Worm (Caenorhabditis elegans) whole organism, young adult: ENCODE results near the gene nspc-9.

Experiments
- B0019.2 ChIP-seq: fragments of 200-800 bp; sonication (Bioruptor generic); conservative IDR thresholded peaks from 2 replicates; pipeline ENCODE4 v1.3.6; 2022; ENCODE audit warnings: missing genetic modification reagents, missing genetic modification characterization, missing compliant biosample characterization
- B0035.1 ChIP-seq: sonication (generic microtip); optimal IDR thresholded peaks from 2 replicates; lab custom pipeline; 2016; ENCODE audit warnings: missing genetic modification characterization, mild to moderate bottlenecking, missing compliant biosample characterization, missing genotype, missing genetic modification reagents
- F55B11.4 ChIP-seq: sonication (generic microtip); optimal IDR thresholded peaks from 2 replicates; lab custom pipeline; 2016; ENCODE audit warnings: missing compliant biosample characterization, missing genetic modification characterization, borderline replicate concordance; ENCODE audit not compliant: insufficient read depth
- F57C9.4 ChIP-seq: sonication (generic microtip); optimal IDR thresholded peaks from 2 replicates; lab custom pipeline; 2017; ENCODE audit warnings: mild to moderate bottlenecking, missing genetic modification characterization, missing compliant biosample characterization
- K12H6.12 ChIP-seq: fragments of 200-800 bp; sonication (Bioruptor generic); optimal IDR thresholded peaks from 2 replicates; lab custom pipeline; 2018; ENCODE audit warnings: mild to moderate bottlenecking, missing genetic modification characterization, missing compliant biosample characterization
- Y67H2A.10 ChIP-seq: fragments of 200-800 bp; sonication (Bioruptor generic); conservative IDR thresholded peaks from 2 replicates; pipeline ENCODE4 v1.3.6; 2022; ENCODE audit warnings: missing genetic modification reagents, missing genetic modification characterization, missing compliant biosample characterization
- aptf-2 ChIP-seq: fragments of 200-800 bp; sonication (Bioruptor generic); conservative IDR thresholded peaks from 2 replicates; pipeline ENCODE4 v1.3.6; 2022; ENCODE audit warnings: missing genetic modification reagents, missing genetic modification characterization, missing compliant biosample characterization
- aptf-3 ChIP-seq: fragments of 200-800 bp; sonication (Bioruptor generic); IDR thresholded peaks from 2 replicates; pipeline ENCODE4 v1.3.6; 2022; ENCODE audit warnings: missing genetic modification characterization, missing compliant biosample characterization
- attf-5 ChIP-seq: fragments of 200-800 bp; sonication (Bioruptor generic); optimal IDR thresholded peaks from 2 replicates; lab custom pipeline; 2018; ENCODE audit warnings: mild to moderate bottlenecking, missing genetic modification characterization, missing compliant biosample characterization
- cebp-2 ChIP-seq: fragments of 200-800 bp; sonication (Bioruptor generic); IDR thresholded peaks from 2 replicates; pipeline ENCODE4 v1.3.6; 2022; ENCODE audit warnings: missing genetic modification characterization, missing compliant biosample characterization
- ceh-58 ChIP-seq: fragments of 200-800 bp; sonication (Bioruptor generic); IDR thresholded peaks from 2 replicates; pipeline ENCODE4 v1.3.6; 2022; ENCODE audit warnings: missing genetic modification characterization, missing compliant biosample characterization
- ceh-79 ChIP-seq: sonication (generic microtip); optimal IDR thresholded peaks from 2 replicates; lab custom pipeline; 2017; ENCODE audit warnings: mild to moderate bottlenecking, missing genetic modification characterization, missing compliant biosample characterization
- egl-18 ChIP-seq: fragments of 200-800 bp; sonication (Bioruptor generic); IDR thresholded peaks from 2 replicates; pipeline ENCODE4 v1.3.6; 2022; ENCODE audit warnings: missing genetic modification reagents, missing genetic modification characterization, missing compliant biosample characterization
- ekl-4 ChIP-seq: fragments of 200-800 bp; sonication (Bioruptor generic); IDR thresholded peaks from 2 replicates; pipeline ENCODE4 v1.3.6; 2022; ENCODE audit warnings: missing genetic modification reagents, missing genetic modification characterization, missing compliant biosample characterization
- hlh-12 ChIP-seq: sonication (generic microtip); optimal IDR thresholded peaks from 2 replicates; lab custom pipeline; 2016; ENCODE audit warnings: missing genetic modification characterization, missing compliant biosample characterization
- hlh-26 ChIP-seq: fragments of 200-800 bp; sonication (Bioruptor generic); conservative IDR thresholded peaks from 2 replicates; pipeline ENCODE4 v1.3.6; 2022; ENCODE audit warnings: missing genetic modification reagents, missing genetic modification characterization, missing compliant biosample characterization
- hmg-20 ChIP-seq: fragments of 200-800 bp; sonication (Bioruptor generic); IDR thresholded peaks from 2 replicates; pipeline ENCODE4 v1.3.6; 2022; ENCODE audit warnings: missing genetic modification reagents, missing genetic modification characterization, missing compliant biosample characterization
- let-526 ChIP-seq: fragments of 200-800 bp; sonication (Bioruptor generic); IDR thresholded peaks from 2 replicates; pipeline ENCODE4 v1.3.6; 2022; ENCODE audit warnings: missing genetic modification reagents, missing genetic modification characterization, missing compliant biosample characterization
- lin-35 ChIP-seq, 3 experiments: fragments of 150-350 bp in 2 of 3; sonication (generic microtip) in 1 of 3; optimal IDR thresholded peaks; 2 replicates each; lab custom pipeline; 2014 to 2018; ENCODE audit warnings: missing biosample characterization in 3 of 3, missing genetic modification characterization in 3 of 3, missing genetic modification reagents in 3 of 3
- lsl-1 ChIP-seq: fragments of 200-800 bp; sonication (Bioruptor generic); optimal IDR thresholded peaks from 2 replicates; lab custom pipeline; 2018; ENCODE audit warnings: mild to moderate bottlenecking, missing genetic modification characterization, moderate library complexity, missing compliant biosample characterization
- madf-10 ChIP-seq: sonication (generic microtip); optimal IDR thresholded peaks from 2 replicates; lab custom pipeline; 2016; ENCODE audit warnings: mild to moderate bottlenecking, missing genetic modification characterization, missing compliant biosample characterization
- mes-4 ChIP-seq: sonication (generic microtip); optimal IDR thresholded peaks from 2 replicates; lab custom pipeline; 2016; ENCODE audit warnings: missing genotype, missing genetic modification characterization, missing compliant biosample characterization
- nfya-1 ChIP-seq: sonication (generic microtip); optimal IDR thresholded peaks from 2 replicates; lab custom pipeline; 2017; ENCODE audit warnings: antibody characterized with exemption, missing compliant biosample characterization, missing genetic modification characterization, borderline replicate concordance; ENCODE audit not compliant: insufficient read depth
- nhr-120 ChIP-seq: fragments of 200-800 bp; sonication (Bioruptor generic); IDR thresholded peaks from 2 replicates; pipeline ENCODE4 v1.3.6; 2022; ENCODE audit warnings: missing genetic modification characterization, missing compliant biosample characterization
- nhr-80 ChIP-seq: sonication (generic microtip); optimal IDR thresholded peaks from 2 replicates; lab custom pipeline; 2016; ENCODE audit warnings: missing genetic modification characterization, missing compliant biosample characterization
- pbrm-1 ChIP-seq: fragments of 200-800 bp; sonication (Bioruptor generic); IDR thresholded peaks from 2 replicates; pipeline ENCODE4 v1.3.6; 2022; ENCODE audit warnings: missing genetic modification reagents, missing genetic modification characterization, missing compliant biosample characterization
- pha-4 ChIP-seq: fragments of 150-350 bp; sonication (generic microtip); optimal IDR thresholded peaks from 2 replicates; lab custom pipeline; 2014; ENCODE audit warnings: missing biosample characterization, missing genetic modification reagents, missing genetic modification characterization
- sdz-38 ChIP-seq: sonication (generic microtip); optimal IDR thresholded peaks from 2 replicates; lab custom pipeline; 2016; ENCODE audit warnings: missing genotype, missing genetic modification characterization, missing compliant biosample characterization
- somi-1 ChIP-seq: fragments of 200-800 bp; sonication (Bioruptor generic); optimal IDR thresholded peaks from 2 replicates; lab custom pipeline; 2018; ENCODE audit warnings: mild to moderate bottlenecking, missing genetic modification characterization, missing compliant biosample characterization
- unc-130 ChIP-seq: sonication (generic microtip); optimal IDR thresholded peaks from 2 replicates; lab custom pipeline; 2016; ENCODE audit warnings: missing genetic modification reagents, missing genetic modification characterization, missing compliant biosample characterization
- unc-62 ChIP-seq: fragments of 150-350 bp; optimal IDR thresholded peaks from 2 replicates; lab custom pipeline; 2014; ENCODE audit warnings: missing biosample characterization, missing genetic modification reagents, missing genetic modification characterization
- ztf-22 ChIP-seq: fragments of 200-800 bp; sonication (Bioruptor generic); optimal IDR thresholded peaks from 2 replicates; lab custom pipeline; 2018; ENCODE audit warnings: mild to moderate bottlenecking, missing genetic modification characterization, moderate library complexity, missing compliant biosample characterization
- ztf-25 ChIP-seq: fragments of 200-800 bp; sonication (Bioruptor generic); IDR thresholded peaks from 2 replicates; pipeline ENCODE4 v1.3.6; 2022; ENCODE audit warnings: missing genetic modification reagents, missing genetic modification characterization, missing compliant biosample characterization
- ztf-3 ChIP-seq: fragments of 200-800 bp; sonication (Bioruptor generic); optimal IDR thresholded peaks from 2 replicates; lab custom pipeline; 2018; ENCODE audit warnings: mild to moderate bottlenecking, missing genetic modification characterization, missing compliant biosample characterization

nspc-9 gene

DNA sequence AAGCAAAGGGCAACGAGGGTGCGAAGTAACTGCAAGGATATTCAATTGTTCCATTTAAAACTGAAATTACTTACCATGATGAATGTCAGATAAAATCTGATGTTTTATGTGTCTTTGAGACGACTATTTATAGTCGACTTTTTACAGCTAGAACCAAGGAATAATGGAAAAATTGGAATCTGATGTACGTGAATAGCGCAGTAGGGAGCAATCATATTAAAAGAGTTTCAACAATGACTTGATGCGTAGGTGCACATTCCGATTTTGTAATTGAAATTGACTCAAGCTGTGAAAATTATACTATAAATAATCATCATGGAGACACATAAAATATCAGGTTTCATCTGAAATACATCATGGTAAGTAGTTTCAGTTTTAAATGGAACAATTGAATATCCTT lies at the start of gene nspc-9, which contains the start of gene nspc-10:
nspc-9 (minus strand) TSS at position 101 of the 400 bp plus-strand sequence.
nspc-10 (plus strand) TSS at position 331 of the 400 bp plus-strand sequence.
- TF ChIP-seq ztf-3 (GFP tag; lab: Kevin White, UChicago): no peak
- TF ChIP-seq F57C9.4 (tag; lab: Kevin White, UChicago): no peak
- TF ChIP-seq ztf-25: no peak
- TF ChIP-seq aptf-3 (GFP tag; lab: Robert Waterston, UW): no peak

DNA sequence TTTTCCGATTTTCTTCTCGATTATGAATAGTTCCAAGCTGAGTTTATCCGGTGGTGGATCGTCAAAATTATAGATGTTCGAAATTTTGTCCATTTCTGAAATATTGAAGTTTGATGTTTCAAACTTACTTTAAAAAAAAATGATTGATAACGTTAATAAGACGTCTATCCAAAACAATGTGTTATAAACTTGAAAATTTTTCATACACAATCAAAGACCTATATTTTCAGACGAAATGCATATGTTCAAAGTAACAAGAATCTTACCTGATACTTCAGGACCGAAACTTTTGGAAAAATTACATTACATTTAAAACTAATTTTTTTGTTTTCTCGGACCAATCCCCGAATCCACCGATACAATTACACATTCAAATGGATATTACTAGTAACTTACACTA lies 48.2 kb upstream of the nspc-9 start, which contains the start of gene nekl-3:
nekl-3 (minus strand) TSS at position 101 of the 400 bp plus-strand sequence.
- TF ChIP-seq cebp-2 (no peak), egl-18 (GFP tag; lab: Robert Waterston, UW) (no peak), attf-5 (GFP tag; lab: Kevin White, UChicago) (no peak), ztf-3 (GFP tag; lab: Kevin White, UChicago) (no peak), ceh-58 (GFP tag; lab: Robert Waterston, UW) (no peak), unc-62 (GFP tag; lab: Kevin White, UChicago) (no peak), madf-10 (tag; lab: Kevin White, UChicago) (no peak), lin-35 (GFP tag; optimal IDR thresholded peaks at IDR 0.05; lab: Kevin White, UChicago) (no peak), F55B11.4 (no peak), unc-130 (GFP tag; lab: Kevin White, UChicago) (no peak), mes-4 (tag; lab: Kevin White, UChicago) (no peak), ztf-22 (no peak), pha-4 (tag; lab: Kevin White, UChicago) (no peak)

DNA sequence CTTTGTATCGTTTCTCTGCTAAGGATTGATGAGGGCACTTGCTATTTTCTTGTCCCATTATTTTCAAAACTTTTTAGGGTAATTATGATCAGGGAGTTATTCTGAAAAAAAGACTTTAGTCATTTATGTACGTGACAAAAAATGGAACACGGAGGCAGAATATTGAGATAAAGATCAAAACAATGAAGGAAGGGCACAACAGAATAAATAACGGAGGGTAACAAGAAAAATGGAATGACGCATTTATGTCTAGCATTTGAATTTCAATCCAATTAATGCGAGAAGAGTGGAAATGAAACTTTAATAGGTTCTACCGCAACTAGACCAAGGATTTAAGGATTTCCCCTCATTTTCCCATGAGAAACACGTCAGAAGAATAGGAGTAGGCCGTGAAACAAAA lies 35.1 kb upstream of the nspc-9 start, which contains the start of gene glb-13:
glb-13 (minus strand) TSS at position 101 of the 400 bp plus-strand sequence.
- TF ChIP-seq madf-10 (tag; lab: Kevin White, UChicago): no peak
- no peak for TF ChIP-seq hlh-26 (GFP tag; lab: Robert Waterston, UW)
- TF ChIP-seq let-526 (GFP tag; lab: Robert Waterston, UW): no peak
- no peak for TF ChIP-seq pbrm-1
- no peak for TF ChIP-seq aptf-2 (GFP tag; lab: Robert Waterston, UW)
- no peak for TF ChIP-seq ztf-25
- TF ChIP-seq hmg-20 (GFP tag; lab: Robert Waterston, UW): no peak
- no peak for TF ChIP-seq ztf-3 (GFP tag; lab: Kevin White, UChicago)
- no peak for TF ChIP-seq lin-35 (GFP tag; optimal IDR thresholded peaks at IDR 0.05; lab: Kevin White, UChicago)
- no peak for TF ChIP-seq somi-1 (GFP tag; lab: Kevin White, UChicago)
- TF ChIP-seq nhr-80 (tag; lab: Kevin White, UChicago): no peak

DNA sequence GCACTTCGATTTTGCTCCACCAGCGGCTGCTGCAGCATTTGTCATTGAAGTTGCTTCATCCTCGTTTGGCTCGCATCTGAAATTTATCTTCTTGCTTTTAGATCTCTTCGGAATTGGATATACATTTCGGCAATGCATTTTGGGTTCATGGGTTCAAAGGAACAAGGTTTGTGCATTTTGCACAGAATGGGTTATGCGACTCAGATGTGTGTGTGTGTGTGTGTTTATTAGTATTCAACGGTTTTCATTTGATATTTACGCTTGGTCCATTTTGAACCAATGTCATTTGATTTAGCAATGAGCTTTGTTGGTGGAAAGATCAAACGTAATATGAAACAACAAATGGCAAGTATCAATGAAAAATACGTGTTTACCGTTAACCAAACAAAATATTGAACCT lies 32.6 kb upstream of the nspc-9 start:
- TF ChIP-seq sdz-38 (tag; lab: Kevin White, UChicago) (no peak), ekl-4 (GFP tag; lab: Robert Waterston, UW) (no peak), let-526 (GFP tag; lab: Robert Waterston, UW) (no peak), Y67H2A.10 (GFP tag; lab: Robert Waterston, UW) (no peak), aptf-3 (GFP tag; lab: Robert Waterston, UW) (no peak), ztf-3 (GFP tag; lab: Kevin White, UChicago) (no peak), F55B11.4 (no peak), B0019.2 (no peak), nfya-1 (tag; lab: Kevin White, UChicago) (no peak), lsl-1 (GFP tag; lab: Kevin White, UChicago) (no peak), ceh-79 (tag; lab: Kevin White, UChicago) (no peak), B0035.1 (tag; lab: Kevin White, UChicago) (no peak), nhr-120 (no peak), K12H6.12 (tag; lab: Kevin White, UChicago) (no peak), hlh-12 (tag; lab: Kevin White, UChicago) (no peak)
